Fruit fly (Drosophila melanogaster): ENCODE results near the gene CG43445.

CG43445 gene

DNA sequence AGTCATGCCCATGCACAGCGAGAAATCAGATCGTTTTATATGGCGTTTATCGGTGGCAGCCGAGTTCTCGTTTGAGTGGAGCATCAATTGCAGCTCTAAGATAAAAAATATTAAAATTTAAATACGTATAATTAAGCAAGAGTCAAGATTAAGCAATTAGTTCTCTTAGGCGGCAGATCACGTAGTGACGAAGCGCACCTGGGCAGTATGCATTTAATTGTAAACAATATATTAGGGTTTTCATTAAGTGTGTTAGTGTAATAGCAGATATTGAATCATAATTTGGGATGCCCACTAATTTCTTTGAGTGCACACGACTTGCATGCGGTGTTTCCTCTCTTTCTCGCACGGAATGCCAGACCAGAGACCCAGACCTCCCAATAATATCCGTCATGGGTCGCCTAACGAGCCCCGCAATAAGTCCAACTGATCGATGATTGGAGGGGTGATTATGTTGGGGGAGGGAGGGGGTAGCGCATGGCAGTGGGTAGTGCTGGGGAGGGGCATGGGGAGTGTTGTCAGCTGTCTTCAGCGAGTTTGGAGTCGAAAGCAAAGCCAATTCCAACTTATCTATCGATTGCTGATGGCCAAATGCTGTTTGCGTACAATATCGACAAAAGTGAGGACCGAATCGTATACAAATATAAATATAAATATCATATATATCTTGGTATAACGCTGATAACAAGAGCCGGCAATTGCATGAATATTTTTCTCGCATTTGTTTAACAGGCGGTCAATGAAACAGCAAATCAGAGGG lies 38.4 kb downstream of the CG43445 start (continued):
- no peak for TF ChIP-seq pan (optimal IDR thresholded peaks at IDR 0.05)
- TF ChIP-seq pan (GFP tag; optimal IDR thresholded peaks at IDR 0.05 in 1 of 2, IDR thresholded peaks at IDR 0.05 in 1 of 2): peak in 1 of 2 experiments; percentile 60
- TF ChIP-seq Dek (tag; optimal IDR thresholded peaks at IDR 0.05): peak; percentile 15
- TF ChIP-seq chif (GFP tag; optimal IDR thresholded peaks at IDR 0.05): peak; percentile 31 to 55
- peak; percentile 50 for TF ChIP-seq CG15011 (GFP tag; optimal IDR thresholded peaks at IDR 0.05)
- peak; percentile 62 for TF ChIP-seq CG12942 (GFP tag; optimal IDR thresholded peaks at IDR 0.05)
- 0 out of 4 replicates have a peak, but pooled peaks have one; percentile 44 for TF ChIP-seq chinmo (GFP tag; IDR thresholded peaks at IDR 0.05; ENCODE audit: partially characterized antibody)
- no peak for TF ChIP-seq CG31388 (GFP tag; optimal IDR thresholded peaks at IDR 0.05)
- TF ChIP-seq sob (GFP tag; IDR thresholded peaks at IDR 0.05): peak; percentile 52; the same call in 1 of the 2 replicates
- peak; percentile 87 for TF ChIP-seq CG2712 (tag; optimal IDR thresholded peaks at IDR 0.05)
- no peak for TF ChIP-seq sima (GFP tag; optimal IDR thresholded peaks at IDR 0.05)
- TF ChIP-seq fd3F (GFP tag; optimal IDR thresholded peaks at IDR 0.05): peak; percentile 35
- peak; percentile 39 for TF ChIP-seq cwo (GFP tag; optimal IDR thresholded peaks at IDR 0.05)
- TF ChIP-seq tin (GFP tag; optimal IDR thresholded peaks at IDR 0.05): peak; percentile 69
- TF ChIP-seq sna (GFP tag; IDR thresholded peaks at IDR 0.05; ENCODE audit: partially characterized antibody): no peak
- TF ChIP-seq CG7786 (GFP tag; optimal IDR thresholded peaks at IDR 0.05): peak; percentile 30
- no peak for TF ChIP-seq Stat92E (GFP tag; optimal IDR thresholded peaks at IDR 0.05)
- peak; percentile 79 for TF ChIP-seq CG7556 (GFP tag; optimal IDR thresholded peaks at IDR 0.05)
- no peak for TF ChIP-seq cad (GFP tag; optimal IDR thresholded peaks at IDR 0.05)
- TF ChIP-seq CHES-1-like (GFP tag; optimal IDR thresholded peaks at IDR 0.05): peak; percentile 1
- TF ChIP-seq Dref (GFP tag; IDR thresholded peaks at IDR 0.05): no peak
- peak; percentile 18 for TF ChIP-seq CG10543 (GFP tag; optimal IDR thresholded peaks at IDR 0.05)
- TF ChIP-seq nom (GFP tag; optimal IDR thresholded peaks at IDR 0.05): no peak
- peak; percentile 73 for TF ChIP-seq CG7372 (GFP tag; IDR thresholded peaks at IDR 0.05)
- peak; percentile 67 for TF ChIP-seq bab2 (GFP tag; optimal IDR thresholded peaks at IDR 0.05)
- peak; percentile 47 for TF ChIP-seq Mad (GFP tag; optimal IDR thresholded peaks at IDR 0.05)
- peak; percentile 50 for TF ChIP-seq CG5180 (GFP tag; optimal IDR thresholded peaks at IDR 0.05)
- peak; percentile 75; the same call in 2 of the 3 replicates for TF ChIP-seq so (GFP tag; IDR thresholded peaks at IDR 0.05)
- TF ChIP-seq HHEX (GFP tag; optimal IDR thresholded peaks at IDR 0.05): peak; percentile 53
- peak; percentile 66; the same call in 1 of the 3 replicates for TF ChIP-seq CG11560 (tag; IDR thresholded peaks at IDR 0.05)
- peak; percentile 14 for TF ChIP-seq Mes4 (GFP tag; optimal IDR thresholded peaks at IDR 0.05)
- TF ChIP-seq Usf (GFP tag; optimal IDR thresholded peaks at IDR 0.05): peak; percentile 56
- no peak for TF ChIP-seq CG13287 (GFP tag; IDR thresholded peaks at IDR 0.05; ENCODE audit: partially characterized antibody)
- TF ChIP-seq yki (optimal IDR thresholded peaks at IDR 0.05): no peak
- peak; percentile 65 for TF ChIP-seq nau (GFP tag; optimal IDR thresholded peaks at IDR 0.05)
- peak; percentile 69; the same call in 2 of the 3 replicates for TF ChIP-seq jigr1 (GFP tag; IDR thresholded peaks at IDR 0.05)
- TF ChIP-seq sisA (GFP tag; IDR thresholded peaks at IDR 0.05): peak; percentile 83
- TF ChIP-seq CG5245 (GFP tag; optimal IDR thresholded peaks at IDR 0.05): peak; percentile 53
- TF ChIP-seq amos (GFP tag; IDR thresholded peaks at IDR 0.05; ENCODE audit: partially characterized antibody): no peak
- TF ChIP-seq CG3847 (GFP tag; IDR thresholded peaks at IDR 0.05): peak; percentile 58
- no peak for TF ChIP-seq toy (GFP tag; IDR thresholded peaks at IDR 0.05)
- no peak for TF ChIP-seq usp (GFP tag; optimal IDR thresholded peaks at IDR 0.05)
- TF ChIP-seq CG6175 (GFP tag; IDR thresholded peaks at IDR 0.05): no peak
- TF ChIP-seq aop (GFP tag; IDR thresholded peaks at IDR 0.05): no peak
- no peak for TF ChIP-seq CG7987 (GFP tag; optimal IDR thresholded peaks at IDR 0.05)
- TF ChIP-seq NfI (GFP tag; optimal IDR thresholded peaks at IDR 0.05): peak; percentile 66
- TF ChIP-seq CG7745 (tag; optimal IDR thresholded peaks at IDR 0.05): no peak
- peak; percentile 86 for TF ChIP-seq dmrt99B (tag; optimal IDR thresholded peaks at IDR 0.05)
- TF ChIP-seq CG30020 (tag; optimal IDR thresholded peaks at IDR 0.05): peak; percentile 24

Data from whole organism, embryonic.